Worm (Caenorhabditis elegans) whole organism, young adult: ENCODE data around the gene R10E4.9.
A peak's percentile ranks its signal among the peaks of the same experiment; 100 is the strongest.

Experiments used
- B0336.3 ChIP-seq: fragments of 200-800 bp; sonication (Bioruptor generic); IDR thresholded peaks from 2 replicates; pipeline ENCODE4 v1.3.6; 2022; ENCODE audit warnings: missing genetic modification characterization, missing compliant biosample characterization
- F22D6.2 ChIP-seq: sonication (generic microtip); optimal IDR thresholded peaks from 2 replicates; lab custom pipeline; 2016; ENCODE audit warnings: mild to moderate bottlenecking, missing genetic modification characterization, missing compliant biosample characterization
- F23B12.7 ChIP-seq: sonication (generic microtip); optimal IDR thresholded peaks from 2 replicates; lab custom pipeline; 2017; ENCODE audit warnings: missing genetic modification characterization, mild to moderate bottlenecking, missing compliant biosample characterization, antibody characterized with exemption, moderate library complexity; ENCODE audit not compliant: insufficient read depth
- F57C9.4 ChIP-seq: sonication (generic microtip); optimal IDR thresholded peaks from 2 replicates; lab custom pipeline; 2017; ENCODE audit warnings: mild to moderate bottlenecking, missing genetic modification characterization, missing compliant biosample characterization
- T26A5.8 ChIP-seq: sonication (generic microtip); optimal IDR thresholded peaks from 2 replicates; lab custom pipeline; 2016; ENCODE audit warnings: missing genetic modification characterization, missing compliant biosample characterization
- Y53F4B.3 ChIP-seq: fragments of 200-800 bp; sonication (Bioruptor generic); IDR thresholded peaks from 2 replicates; pipeline ENCODE4 v1.3.6; 2022; ENCODE audit warnings: missing genetic modification reagents, missing genetic modification characterization, missing compliant biosample characterization
- Y95B8A.8 ChIP-seq: fragments of 200-800 bp; sonication (Bioruptor generic); IDR thresholded peaks from 2 replicates; pipeline ENCODE4 v1.3.6; 2022; ENCODE audit warnings: missing genetic modification reagents, missing genetic modification characterization, missing compliant biosample characterization
- aptf-2 ChIP-seq: fragments of 200-800 bp; sonication (Bioruptor generic); conservative IDR thresholded peaks from 2 replicates; pipeline ENCODE4 v1.3.6; 2022; ENCODE audit warnings: missing genetic modification reagents, missing genetic modification characterization, missing compliant biosample characterization
- aptf-3 ChIP-seq: fragments of 200-800 bp; sonication (Bioruptor generic); IDR thresholded peaks from 2 replicates; pipeline ENCODE4 v1.3.6; 2022; ENCODE audit warnings: missing genetic modification characterization, missing compliant biosample characterization
- attf-3 ChIP-seq: fragments of 200-800 bp; sonication (Bioruptor generic); conservative IDR thresholded peaks from 2 replicates; pipeline ENCODE4 v1.3.6; 2022; ENCODE audit warnings: missing genetic modification reagents, missing genetic modification characterization, missing compliant biosample characterization
- attf-6 ChIP-seq: fragments of 200-800 bp; sonication (Bioruptor generic); IDR thresholded peaks from 2 replicates; pipeline ENCODE4 v1.3.6; 2022; ENCODE audit warnings: missing genetic modification reagents, missing genetic modification characterization, missing compliant biosample characterization
- bed-1 ChIP-seq: fragments of 200-800 bp; sonication (Bioruptor generic); IDR thresholded peaks from 2 replicates; pipeline ENCODE4 v1.3.6; 2022; ENCODE audit warnings: missing genetic modification reagents, missing genetic modification characterization, missing compliant biosample characterization
- ccch-3 ChIP-seq: fragments of 200-800 bp; sonication (Bioruptor generic); optimal IDR thresholded peaks from 2 replicates; lab custom pipeline; 2018; ENCODE audit warnings: mild to moderate bottlenecking, missing genetic modification characterization, missing compliant biosample characterization
- ceh-27 ChIP-seq: fragments of 200-800 bp; sonication (Bioruptor generic); optimal IDR thresholded peaks from 2 replicates; lab custom pipeline; 2018; ENCODE audit warnings: mild to moderate bottlenecking, missing genetic modification characterization, moderate library complexity, missing compliant biosample characterization
- ceh-79 ChIP-seq: sonication (generic microtip); optimal IDR thresholded peaks from 2 replicates; lab custom pipeline; 2017; ENCODE audit warnings: mild to moderate bottlenecking, missing genetic modification characterization, missing compliant biosample characterization
- ceh-91 ChIP-seq: fragments of 200-800 bp; sonication (Bioruptor generic); IDR thresholded peaks from 2 replicates; pipeline ENCODE4 v1.3.6; 2022; ENCODE audit warnings: missing genetic modification reagents, missing genetic modification characterization, missing compliant biosample characterization
- chd-7 ChIP-seq: sonication (generic microtip); optimal IDR thresholded peaks from 2 replicates; lab custom pipeline; 2016; ENCODE audit warnings: mild to moderate bottlenecking, missing genetic modification characterization, moderate library complexity, missing compliant biosample characterization
- die-1 ChIP-seq: sonication (generic microtip); optimal IDR thresholded peaks from 2 replicates; lab custom pipeline; 2016; ENCODE audit warnings: missing genotype, mild to moderate bottlenecking, missing genetic modification characterization, missing compliant biosample characterization
- dox-1 ChIP-seq: fragments of 200-800 bp; sonication (Bioruptor generic); IDR thresholded peaks from 2 replicates; pipeline ENCODE4 v1.3.6; 2022; ENCODE audit warnings: missing genetic modification reagents, missing genetic modification characterization, missing compliant biosample characterization
- egl-18 ChIP-seq: fragments of 200-800 bp; sonication (Bioruptor generic); IDR thresholded peaks from 2 replicates; pipeline ENCODE4 v1.3.6; 2022; ENCODE audit warnings: missing genetic modification reagents, missing genetic modification characterization, missing compliant biosample characterization
- him-1 ChIP-seq: sonication (generic microtip); optimal IDR thresholded peaks from 2 replicates; lab custom pipeline; 2016; ENCODE audit warnings: missing genotype, missing genetic modification reagents, missing genetic modification characterization, missing compliant biosample characterization
- hlh-26 ChIP-seq: fragments of 200-800 bp; sonication (Bioruptor generic); conservative IDR thresholded peaks from 2 replicates; pipeline ENCODE4 v1.3.6; 2022; ENCODE audit warnings: missing genetic modification reagents, missing genetic modification characterization, missing compliant biosample characterization
- hmg-1.2 ChIP-seq: fragments of 200-800 bp; sonication (Bioruptor generic); IDR thresholded peaks from 2 replicates; pipeline ENCODE4 v1.3.6; 2022; ENCODE audit warnings: missing genetic modification reagents, missing genetic modification characterization, missing compliant biosample characterization
- hmg-20 ChIP-seq: fragments of 200-800 bp; sonication (Bioruptor generic); IDR thresholded peaks from 2 replicates; pipeline ENCODE4 v1.3.6; 2022; ENCODE audit warnings: missing genetic modification reagents, missing genetic modification characterization, missing compliant biosample characterization
- hrde-1 ChIP-seq: sonication (generic microtip); optimal IDR thresholded peaks from 2 replicates; lab custom pipeline; 2016; ENCODE audit warnings: missing genetic modification characterization, mild to moderate bottlenecking, missing compliant biosample characterization, moderate library complexity, missing genotype, missing genetic modification reagents, borderline replicate concordance
- hsf-1 ChIP-seq: fragments of 200-800 bp; sonication (Bioruptor generic); IDR thresholded peaks from 2 replicates; pipeline ENCODE4 v1.3.6; 2022; ENCODE audit warnings: missing genetic modification reagents, missing genetic modification characterization, missing compliant biosample characterization
- lag-1 ChIP-seq: fragments of 200-800 bp; sonication (Bioruptor generic); IDR thresholded peaks from 2 replicates; pipeline ENCODE4 v1.3.6; 2022; ENCODE audit warnings: missing genetic modification reagents, missing genetic modification characterization, missing compliant biosample characterization
- lin-26 ChIP-seq: fragments of 200-800 bp; sonication (Bioruptor generic); IDR thresholded peaks from 2 replicates; pipeline ENCODE4 v1.3.6; 2022; ENCODE audit warnings: missing genetic modification reagents, missing genetic modification characterization, missing compliant biosample characterization
- lsl-1 ChIP-seq: fragments of 200-800 bp; sonication (Bioruptor generic); optimal IDR thresholded peaks from 2 replicates; lab custom pipeline; 2018; ENCODE audit warnings: mild to moderate bottlenecking, missing genetic modification characterization, moderate library complexity, missing compliant biosample characterization
- madf-6 ChIP-seq: fragments of 200-800 bp; sonication (Bioruptor generic); IDR thresholded peaks from 2 replicates; pipeline ENCODE4 v1.3.6; 2022; ENCODE audit warnings: missing genetic modification reagents, missing genetic modification characterization, missing compliant biosample characterization
- madf-8 ChIP-seq: fragments of 200-800 bp; sonication (Bioruptor generic); conservative IDR thresholded peaks from 2 replicates; pipeline ENCODE4 v1.3.6; 2022; ENCODE audit warnings: missing genetic modification reagents, missing genetic modification characterization, missing compliant biosample characterization
- mcd-1 ChIP-seq: fragments of 200-800 bp; sonication (Bioruptor generic); IDR thresholded peaks from 2 replicates; pipeline ENCODE4 v1.3.6; 2022; ENCODE audit warnings: missing genetic modification reagents, missing genetic modification characterization, missing compliant biosample characterization
- mes-4 ChIP-seq: sonication (generic microtip); optimal IDR thresholded peaks from 2 replicates; lab custom pipeline; 2016; ENCODE audit warnings: missing genotype, missing genetic modification characterization, missing compliant biosample characterization
- nhr-120 ChIP-seq: fragments of 200-800 bp; sonication (Bioruptor generic); IDR thresholded peaks from 2 replicates; pipeline ENCODE4 v1.3.6; 2022; ENCODE audit warnings: missing genetic modification characterization, missing compliant biosample characterization
- nhr-27 ChIP-seq: fragments of 200-800 bp; sonication (Bioruptor generic); optimal IDR thresholded peaks from 2 replicates; lab custom pipeline; 2018; ENCODE audit warnings: mild to moderate bottlenecking, missing genetic modification characterization, moderate library complexity, missing compliant biosample characterization
- nhr-90 ChIP-seq: sonication (generic microtip); optimal IDR thresholded peaks from 2 replicates; lab custom pipeline; 2016; ENCODE audit warnings: missing genotype, mild to moderate bottlenecking, missing genetic modification characterization, missing compliant biosample characterization
- rec-8 ChIP-seq, 2 experiments: sonication (generic microtip); optimal IDR thresholded peaks; 2 replicates each; lab custom pipeline; 2016; ENCODE audit warnings: mild to moderate bottlenecking in 2 of 2, missing genetic modification characterization in 2 of 2, missing genetic modification reagents in 2 of 2, missing genotype in 2 of 2, missing biosample characterization in 1 of 2, missing compliant biosample characterization in 1 of 2, moderate library complexity in 1 of 2
- snpc-3.4 ChIP-seq: sonication (generic microtip); optimal IDR thresholded peaks from 2 replicates; lab custom pipeline; 2017; ENCODE audit warnings: missing genetic modification characterization, mild to moderate bottlenecking, missing compliant biosample characterization, antibody characterized with exemption, moderate library complexity, missing genotype, missing genetic modification reagents
- snpc-4 ChIP-seq, 5 experiments: fragments of 150-350 bp in 1 of 5; sonication (generic microtip) in 4 of 5; optimal IDR thresholded peaks; 2 replicates each; lab custom pipeline; 2014 to 2018; ENCODE audit warnings: missing genetic modification characterization in 5 of 5, missing biosample characterization in 3 of 5, antibody characterized with exemption in 2 of 5, mild to moderate bottlenecking in 2 of 5, missing compliant biosample characterization in 2 of 5, missing genotype in 2 of 5, moderate library complexity in 2 of 5, missing genetic modification reagents in 1 of 5
- tbp1 ChIP-seq: fragments of 200-800 bp; sonication (Bioruptor generic); optimal IDR thresholded peaks from 2 replicates; lab custom pipeline; 2018; ENCODE audit warnings: mild to moderate bottlenecking, missing genetic modification characterization, missing compliant biosample characterization
- zfh-2 ChIP-seq: fragments of 200-800 bp; sonication (Bioruptor generic); conservative IDR thresholded peaks from 2 replicates; pipeline ENCODE4 v1.3.6; 2022; ENCODE audit warnings: missing genetic modification reagents, missing genetic modification characterization, missing compliant biosample characterization
- ztf-22 ChIP-seq: fragments of 200-800 bp; sonication (Bioruptor generic); optimal IDR thresholded peaks from 2 replicates; lab custom pipeline; 2018; ENCODE audit warnings: mild to moderate bottlenecking, missing genetic modification characterization, moderate library complexity, missing compliant biosample characterization

Gene R10E4.9

ce11 chrIII:4291216-4291691 lies 10.9 kb downstream of the R10E4.9 start, which contains the start of gene mcm-5 (continued):
- TF ChIP-seq tbp1 (peak; percentile 19), him-1 (peak; percentile 49), nhr-27 (no peak), lsl-1 (peak; percentile 74), hmg-1.2 (GFP tag; lab: Robert Waterston, UW) (peak; percentile 39; the same call in 1 of the 2 replicates), snpc-4 (GFP tag; optimal IDR thresholded peaks at IDR 0.05; lab: Kevin White, UChicago) (peak; percentile 9), snpc-4 (tag; optimal IDR thresholded peaks at IDR 0.05; lab: Kevin White, UChicago) (no peak), madf-8 (GFP tag; lab: Robert Waterston, UW) (peak; percentile 78)

ce11 chrIII:4289952-4290351 lies 12.2 kb downstream of the R10E4.9 start:
- no peak for TF ChIP-seq mcd-1
- TF ChIP-seq snpc-3.4 (tag; lab: Kevin White, UChicago): no peak
- TF ChIP-seq F23B12.7 (tag; lab: Kevin White, UChicago): no peak
- no peak for TF ChIP-seq snpc-4 (GFP tag; optimal IDR thresholded peaks at IDR 0.05; lab: Kevin White, UChicago)
- TF ChIP-seq snpc-4 (tag; optimal IDR thresholded peaks at IDR 0.05; lab: Kevin White, UChicago): no peak
- no peak for TF ChIP-seq hmg-20 (GFP tag; lab: Robert Waterston, UW)
- TF ChIP-seq B0336.3 (GFP tag; lab: Robert Waterston, UW): no peak
- no peak for TF ChIP-seq aptf-3 (GFP tag; lab: Robert Waterston, UW)
- TF ChIP-seq nhr-27: no peak
- no peak for TF ChIP-seq mes-4 (tag; lab: Kevin White, UChicago)
- no peak for TF ChIP-seq zfh-2 (GFP tag; lab: Robert Waterston, UW)
- no peak for TF ChIP-seq Y53F4B.3 (GFP tag; lab: Robert Waterston, UW)
- no peak for TF ChIP-seq lin-26 (GFP tag; lab: Robert Waterston, UW)
- no peak for TF ChIP-seq hrde-1 (tag; lab: Kevin White, UChicago)

- no peak for TF ChIP-seq egl-18
- TF ChIP-seq bed-1 (GFP tag; lab: Robert Waterston, UW): no peak
- no peak for TF ChIP-seq attf-6 (GFP tag; lab: Robert Waterston, UW)
- no peak for TF ChIP-seq nhr-120
- TF ChIP-seq chd-7 (tag; lab: Kevin White, UChicago): no peak
- no peak for TF ChIP-seq madf-6 (GFP tag; lab: Robert Waterston, UW)
These were observed 14.8 kb downstream of the R10E4.9 start, which contains the start of gene R10E4.3 for ce11 chrIII:4287379-4287778. Gene R10E4.3 (minus strand): TSS chrIII:4287479.

- TF ChIP-seq nhr-90 (tag; lab: Kevin White, UChicago): peak; percentile 54
- TF ChIP-seq aptf-2 (GFP tag; lab: Robert Waterston, UW): no peak
- TF ChIP-seq lag-1 (GFP tag; lab: Robert Waterston, UW): no peak
- no peak for TF ChIP-seq attf-3 (GFP tag; lab: Robert Waterston, UW)
- no peak for TF ChIP-seq F57C9.4 (tag; lab: Kevin White, UChicago)
- no peak for TF ChIP-seq ceh-91 (GFP tag; lab: Robert Waterston, UW)
- peak; percentile 43 for TF ChIP-seq tbp1
- TF ChIP-seq T26A5.8: no peak
- TF ChIP-seq hlh-26: no peak
- TF ChIP-seq snpc-3.4 (tag; lab: Kevin White, UChicago): no peak
- TF ChIP-seq hsf-1 (GFP tag; lab: Robert Waterston, UW): no peak
- TF ChIP-seq madf-8 (GFP tag; lab: Robert Waterston, UW): no peak
- TF ChIP-seq ceh-79 (tag; lab: Kevin White, UChicago): no peak
- TF ChIP-seq zfh-2 (GFP tag; lab: Robert Waterston, UW): peak; percentile 73
- peak; percentile 51 for TF ChIP-seq ceh-27 (GFP tag; lab: Kevin White, UChicago)
- TF ChIP-seq ccch-3 (GFP tag; lab: Kevin White, UChicago): no peak
- peak; percentile 78 for TF ChIP-seq dox-1 (GFP tag; lab: Robert Waterston, UW)
- TF ChIP-seq rec-8 (tag; optimal IDR thresholded peaks at IDR 0.05; lab: Kevin White, UChicago): no peak
- peak; percentile 14 for TF ChIP-seq F22D6.2 (tag; lab: Kevin White, UChicago)
- no peak for TF ChIP-seq lsl-1
- no peak for TF ChIP-seq Y95B8A.8
- peak; percentile 24 for TF ChIP-seq ztf-22 (GFP tag; lab: Kevin White, UChicago)
- peak; percentile 25 for TF ChIP-seq die-1 (tag; lab: Kevin White, UChicago)
These were observed 17.4 kb downstream of the R10E4.9 start for ce11 chrIII:4284732-4285165.
